Worm (Caenorhabditis elegans): ENCODE data around the gene F49F1.12.
"Not testable (repeated sequence)": the region's sequence is repeated elsewhere in the genome, so short reads cannot be mapped to it uniquely, and the experiment has no call there.

- not testable (repeated sequence) for TF ChIP-seq scrt-1 (GFP tag; IDR thresholded peaks at IDR 0.05); ama-1 (optimal IDR thresholded peaks at IDR 0.05); aly-1 (tag; optimal IDR thresholded peaks at IDR 0.05); ceh-13 (GFP tag; optimal IDR thresholded peaks at IDR 0.05); tbx-37 (GFP tag; conservative IDR thresholded peaks at IDR 0.05); flt-1 (GFP tag; IDR thresholded peaks at IDR 0.05); hmbx-1 (tag; optimal IDR thresholded peaks at IDR 0.05); tra-4 (tag; optimal IDR thresholded peaks at IDR 0.05)
These were observed 17.2 kb downstream of the F49F1.12 start, which contains the start of gene F49F1.7 for ce11 chrIV:4125657-4126056.
